Worm (Caenorhabditis elegans) whole organism, L4 larva: Measurements from ENCODE around the gene frm-2.

Source experiments
- F37D6.2 ChIP-seq: sonication (generic microtip); optimal IDR thresholded peaks from 2 replicates; lab custom pipeline; 2016; ENCODE audit warnings: mild to moderate bottlenecking, missing genetic modification characterization, missing compliant biosample characterization
- F44E2.7 ChIP-seq: fragments of 200-800 bp; sonication (Bioruptor generic); IDR thresholded peaks from 2 replicates; pipeline ENCODE4 v2.1.2; 2022; ENCODE audit warnings: missing genetic modification characterization, missing compliant biosample characterization
- T20F7.1 ChIP-seq: fragments of 200-800 bp; sonication (Bioruptor generic); optimal IDR thresholded peaks from 2 replicates; lab custom pipeline; 2018; ENCODE audit warnings: mild to moderate bottlenecking, missing genetic modification characterization, missing compliant biosample characterization
- T26A8.4 ChIP-seq: fragments of 200-800 bp; sonication (Bioruptor generic); IDR thresholded peaks from 2 replicates; pipeline ENCODE4 v1.3.6; 2022; ENCODE audit warnings: missing genetic modification characterization, missing compliant biosample characterization
- Y5F2A.4 ChIP-seq: fragments of 200-800 bp; sonication (Bioruptor generic); optimal IDR thresholded peaks from 2 replicates; lab custom pipeline; 2018; ENCODE audit warnings: mild to moderate bottlenecking, missing genetic modification characterization, missing compliant biosample characterization
- Y75B8A.6 ChIP-seq: fragments of 200-800 bp; sonication (Bioruptor generic); IDR thresholded peaks from 2 replicates; pipeline ENCODE4 v1.3.6; 2022; ENCODE audit warnings: missing genetic modification reagents, missing genetic modification characterization, missing compliant biosample characterization
- ZK337.2 ChIP-seq: fragments of 200-800 bp; sonication (Bioruptor generic); IDR thresholded peaks from 2 replicates; pipeline ENCODE4 v1.3.6; 2022; ENCODE audit warnings: missing genetic modification reagents, missing genetic modification characterization, missing compliant biosample characterization
- aha-1 ChIP-seq: fragments of 150-350 bp; peaks from one replicate; lab custom pipeline; 2014; ENCODE audit warnings: missing biosample characterization, missing genetic modification characterization
- attf-4 ChIP-seq: sonication (generic microtip); optimal IDR thresholded peaks from 3 replicates; lab custom pipeline; 2017; ENCODE audit warnings: missing biosample characterization, missing genetic modification characterization
- ceh-62 ChIP-seq: sonication (generic microtip); optimal IDR thresholded peaks from 2 replicates; lab custom pipeline; 2017; ENCODE audit warnings: missing biosample characterization, missing genetic modification characterization
- daf-16 ChIP-seq, 3 experiments: sonication (generic microtip); optimal IDR thresholded peaks; 2 replicates each; lab custom pipeline; 2016 to 2017; ENCODE audit warnings: missing genetic modification characterization in 3 of 3, missing genetic modification reagents in 3 of 3, mild to moderate bottlenecking in 2 of 3, missing compliant biosample characterization in 2 of 3, missing biosample characterization in 1 of 3, moderate library complexity in 1 of 3
- daf-19 ChIP-seq: fragments of 200-800 bp; sonication (Bioruptor generic); conservative IDR thresholded peaks from 2 replicates; pipeline ENCODE4 v1.3.6; 2022; ENCODE audit warnings: missing genetic modification characterization, missing compliant biosample characterization
- daf-8 ChIP-seq: fragments of 200-800 bp; sonication (Bioruptor generic); IDR thresholded peaks from 2 replicates; pipeline ENCODE4 v1.3.6; 2022; ENCODE audit warnings: missing genetic modification characterization, missing compliant biosample characterization
- dmd-6 ChIP-seq: fragments of 200-800 bp; sonication (Bioruptor generic); IDR thresholded peaks from 2 replicates; pipeline ENCODE4 v1.3.6; 2022; ENCODE audit warnings: missing genetic modification reagents, missing genetic modification characterization, missing compliant biosample characterization
- dmd-9 ChIP-seq: fragments of 200-800 bp; sonication (Bioruptor generic); IDR thresholded peaks from 2 replicates; pipeline ENCODE4 v1.3.6; 2022; ENCODE audit warnings: missing genetic modification reagents, missing genetic modification characterization, missing compliant biosample characterization
- egl-43 ChIP-seq: fragments of 200-800 bp; sonication (Bioruptor generic); IDR thresholded peaks from 2 replicates; pipeline ENCODE4 v1.3.6; 2022; ENCODE audit warnings: missing genetic modification reagents, missing genetic modification characterization, missing compliant biosample characterization
- fos-1 ChIP-seq: fragments of 150-350 bp; optimal IDR thresholded peaks from 2 replicates; lab custom pipeline; 2014; ENCODE audit warnings: missing biosample characterization, missing genetic modification characterization
- hlh-11 ChIP-seq: fragments of 200-800 bp; sonication (Bioruptor generic); optimal IDR thresholded peaks from 2 replicates; lab custom pipeline; 2018; ENCODE audit warnings: mild to moderate bottlenecking, missing genetic modification characterization, missing compliant biosample characterization
- hlh-30 ChIP-seq: sonication (generic microtip); optimal IDR thresholded peaks from 2 replicates; lab custom pipeline; 2017; ENCODE audit warnings: antibody characterized with exemption, mild to moderate bottlenecking, missing genetic modification characterization, missing compliant biosample characterization; ENCODE audit not compliant: insufficient read depth
- hmg-1.1 ChIP-seq: fragments of 200-800 bp; sonication (Bioruptor generic); IDR thresholded peaks from 2 replicates; pipeline ENCODE4 v1.3.6; 2022; ENCODE audit warnings: missing genetic modification reagents, missing genetic modification characterization, missing compliant biosample characterization
- jun-1 ChIP-seq: fragments of 150-350 bp; optimal IDR thresholded peaks from 2 replicates; lab custom pipeline; 2014; ENCODE audit warnings: missing biosample characterization, missing genetic modification reagents, missing genetic modification characterization
- lim-7 ChIP-seq: fragments of 200-800 bp; sonication (Bioruptor generic); IDR thresholded peaks from 2 replicates; pipeline ENCODE4 v1.3.6; 2022; ENCODE audit warnings: missing genetic modification characterization, missing compliant biosample characterization
- lin-13 ChIP-seq: fragments of 150-350 bp; optimal IDR thresholded peaks from 2 replicates; lab custom pipeline; 2014; ENCODE audit warnings: missing biosample characterization, missing genetic modification reagents, missing genetic modification characterization
- lin-15B ChIP-seq: fragments of 150-350 bp; sonication (generic microtip); optimal IDR thresholded peaks from 3 replicates; lab custom pipeline; 2014; ENCODE audit warnings: missing biosample characterization, missing genetic modification characterization
- lin-29 ChIP-seq: fragments of 200-800 bp; sonication (Bioruptor generic); IDR thresholded peaks from 2 replicates; pipeline ENCODE4 v1.3.6; 2022; ENCODE audit warnings: missing genetic modification reagents, missing genetic modification characterization, missing compliant biosample characterization
- lsy-2 ChIP-seq, 2 experiments: fragments of 150-350 bp in 1 of 2; sonication (generic microtip) in 1 of 2; optimal IDR thresholded peaks; 2 replicates each; lab custom pipeline; 2014 to 2017; ENCODE audit warnings: missing biosample characterization in 2 of 2, missing genetic modification characterization in 2 of 2
- mep-1 ChIP-seq: fragments of 150-350 bp; sonication (generic microtip); optimal IDR thresholded peaks from 3 replicates; lab custom pipeline; 2014; ENCODE audit warnings: missing biosample characterization, missing genetic modification characterization
- mes-2 ChIP-seq: sonication (generic microtip); optimal IDR thresholded peaks from 2 replicates; lab custom pipeline; 2016; ENCODE audit warnings: missing genotype, mild to moderate bottlenecking, missing genetic modification characterization, missing compliant biosample characterization; ENCODE audit not compliant: poor library complexity, severe bottlenecking
- mxl-2 ChIP-seq: fragments of 200-800 bp; sonication (Bioruptor generic); conservative IDR thresholded peaks from 2 replicates; pipeline ENCODE4 v1.3.6; 2022; ENCODE audit warnings: missing genetic modification reagents, missing genetic modification characterization, missing compliant biosample characterization
- nhr-102 ChIP-seq: sonication (generic microtip); optimal IDR thresholded peaks from 2 replicates; lab custom pipeline; 2016; ENCODE audit warnings: mild to moderate bottlenecking, missing genetic modification characterization, moderate library complexity, missing compliant biosample characterization
- nhr-111 ChIP-seq: fragments of 200-800 bp; sonication (Bioruptor generic); optimal IDR thresholded peaks from 2 replicates; lab custom pipeline; 2018; ENCODE audit warnings: mild to moderate bottlenecking, missing genetic modification characterization, missing compliant biosample characterization
- nhr-237 ChIP-seq: sonication (generic microtip); optimal IDR thresholded peaks from 2 replicates; lab custom pipeline; 2017; ENCODE audit warnings: missing biosample characterization, missing genetic modification characterization
- nhr-48 ChIP-seq: sonication (generic microtip); optimal IDR thresholded peaks from 2 replicates; lab custom pipeline; 2016; ENCODE audit warnings: mild to moderate bottlenecking, missing genetic modification characterization, missing compliant biosample characterization
- nhr-6 ChIP-seq: fragments of 150-350 bp; optimal IDR thresholded peaks from 2 replicates; lab custom pipeline; 2014; ENCODE audit warnings: missing biosample characterization, missing genetic modification characterization
- nhr-76 ChIP-seq: fragments of 150-350 bp; optimal IDR thresholded peaks from 2 replicates; lab custom pipeline; 2014; ENCODE audit warnings: missing biosample characterization, missing genetic modification characterization
- nhr-77 ChIP-seq: fragments of 150-350 bp; optimal IDR thresholded peaks from 2 replicates; lab custom pipeline; 2014; ENCODE audit warnings: missing biosample characterization, missing genetic modification characterization
- php-3 ChIP-seq: fragments of 200-800 bp; sonication (Bioruptor generic); IDR thresholded peaks from 2 replicates; pipeline ENCODE4 v1.3.6; 2022; ENCODE audit warnings: missing genetic modification reagents, missing genetic modification characterization, missing compliant biosample characterization
- pqm-1 ChIP-seq: sonication (generic microtip); optimal IDR thresholded peaks from 2 replicates; lab custom pipeline; 2017; ENCODE audit warnings: missing biosample characterization, missing genetic modification characterization
- rbr-2 ChIP-seq: sonication (generic microtip); optimal IDR thresholded peaks from 2 replicates; lab custom pipeline; 2016; ENCODE audit warnings: missing genotype, missing genetic modification characterization, missing compliant biosample characterization
- saeg-2 ChIP-seq: fragments of 200-800 bp; sonication (Bioruptor generic); IDR thresholded peaks from 2 replicates; pipeline ENCODE4 v1.3.6; 2022; ENCODE audit warnings: missing genetic modification reagents, missing genetic modification characterization, missing compliant biosample characterization
- spr-1 ChIP-seq: sonication (generic microtip); optimal IDR thresholded peaks from 2 replicates; lab custom pipeline; 2016; ENCODE audit warnings: mild to moderate bottlenecking, missing genetic modification characterization, missing compliant biosample characterization
- unc-39 ChIP-seq: sonication (generic microtip); optimal IDR thresholded peaks from 2 replicates; lab custom pipeline; 2017; ENCODE audit warnings: missing biosample characterization, missing genetic modification characterization
- unc-62 ChIP-seq, 3 experiments: fragments of 150-350 bp in 1 of 3; sonication (generic microtip); optimal IDR thresholded peaks in 2 of 3; peaks in 1 of 3; 1 replicate in 1 of 3; 2 replicates in 2 of 3; lab custom pipeline; 2014 to 2017; ENCODE audit warnings: missing biosample characterization in 3 of 3, missing genetic modification characterization in 3 of 3, missing genetic modification reagents in 3 of 3, missing genotype in 1 of 3
- zag-1 ChIP-seq: fragments of 150-350 bp; optimal IDR thresholded peaks from 2 replicates; lab custom pipeline; 2014; ENCODE audit warnings: missing biosample characterization, missing genetic modification characterization
- zip-2 ChIP-seq: fragments of 150-350 bp; optimal IDR thresholded peaks from 2 replicates; lab custom pipeline; 2014; ENCODE audit warnings: missing biosample characterization, missing genetic modification characterization

The frm-2 gene

DNA sequence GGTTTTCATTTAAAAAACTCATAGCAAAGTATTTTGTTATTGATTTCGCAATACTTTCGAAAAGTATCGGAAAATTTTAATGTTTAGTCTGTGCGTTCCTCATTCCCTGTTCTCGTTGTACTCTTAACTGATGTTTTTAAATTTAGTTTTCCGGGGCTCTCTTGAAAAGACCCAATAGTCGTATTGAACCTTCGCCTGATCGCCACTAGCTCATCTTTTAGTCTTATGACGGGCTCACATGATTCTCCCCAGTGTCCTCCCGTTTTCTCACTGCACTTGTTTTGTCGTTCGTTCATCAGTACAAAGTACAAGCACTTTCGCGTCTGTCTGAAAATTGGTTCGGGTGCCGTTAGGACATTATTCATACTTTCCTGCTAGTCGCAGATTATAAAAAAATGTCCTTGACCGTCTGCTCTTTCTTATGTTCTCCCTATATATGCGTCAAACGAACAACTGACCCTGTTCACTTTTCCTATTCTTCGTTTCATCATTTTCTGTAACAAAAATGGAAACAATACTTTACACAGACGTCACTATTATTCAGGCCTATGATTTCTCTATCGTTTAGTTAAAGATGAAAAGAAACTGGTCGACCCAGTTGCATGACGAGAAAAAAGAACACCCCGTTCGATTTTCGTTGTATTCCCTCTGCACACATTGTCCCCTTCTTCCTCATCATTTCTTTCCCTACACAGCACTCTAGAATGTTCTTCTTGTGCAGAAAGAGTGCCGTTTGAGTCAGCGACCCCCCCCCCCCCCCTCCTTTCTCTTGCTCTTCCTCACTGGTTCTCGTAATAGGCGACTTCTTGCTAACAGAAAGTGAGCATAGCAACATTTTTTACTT is 42.3 kb downstream of the frm-2 start, which contains the start of gene ubq-1 (continued):
- TF ChIP-seq dmd-9 (GFP tag; lab: Robert Waterston, UW) (no peak; the same call in 1 of the 2 replicates), Y75B8A.6 (GFP tag; lab: Robert Waterston, UW) (no peak), daf-19 (no peak), zip-2 (no peak), mxl-2 (GFP tag; lab: Robert Waterston, UW) (no peak), daf-8 (no peak), zag-1 (tag; lab: Kevin White, UChicago) (no peak), daf-16 (GFP tag; optimal IDR thresholded peaks at IDR 0.05; lab: Kevin White, UChicago) (no peak), daf-16 (tag; optimal IDR thresholded peaks at IDR 0.05; lab: Kevin White, UChicago) (peak; percentile 0), unc-39 (tag; lab: Kevin White, UChicago) (no peak), attf-4 (tag; lab: Kevin White, UChicago) (no peak), egl-43 (GFP tag; lab: Robert Waterston, UW) (peak; percentile 37; the same call in 1 of the 2 replicates), hmg-1.1 (no peak), mep-1 (tag; lab: Kevin White, UChicago) (peak; percentile 19), lin-29 (GFP tag; lab: Robert Waterston, UW) (peak; percentile 50; the same call in 1 of the 2 replicates), ceh-62 (tag; lab: Kevin White, UChicago) (no peak), Y5F2A.4 (no peak), unc-62 (GFP tag; optimal IDR thresholded peaks at IDR 0.05 in 1 of 2; lab: Kevin White, UChicago) (peak in 1 of 2 experiments; percentile 96), unc-62 (tag; optimal IDR thresholded peaks at IDR 0.05; lab: Kevin White, UChicago) (no peak), aha-1 (tag; lab: Kevin White, UChicago) (peak; percentile 48), nhr-237 (tag; lab: Kevin White, UChicago) (no peak), lin-13 (GFP tag; lab: Kevin White, UChicago) (no peak), lim-7 (GFP tag; lab: Robert Waterston, UW) (0 out of 2 replicates have a peak, but pooled peaks have one; percentile 42), F44E2.7 (GFP tag; lab: Robert Waterston, UW) (no peak), saeg-2 (GFP tag; lab: Robert Waterston, UW) (no peak), nhr-102 (no peak), lsy-2 (tag; optimal IDR thresholded peaks at IDR 0.05; lab: Kevin White, UChicago) (no peak)
- TF ChIP-seq, all 104 proteins: peak for 17

DNA sequence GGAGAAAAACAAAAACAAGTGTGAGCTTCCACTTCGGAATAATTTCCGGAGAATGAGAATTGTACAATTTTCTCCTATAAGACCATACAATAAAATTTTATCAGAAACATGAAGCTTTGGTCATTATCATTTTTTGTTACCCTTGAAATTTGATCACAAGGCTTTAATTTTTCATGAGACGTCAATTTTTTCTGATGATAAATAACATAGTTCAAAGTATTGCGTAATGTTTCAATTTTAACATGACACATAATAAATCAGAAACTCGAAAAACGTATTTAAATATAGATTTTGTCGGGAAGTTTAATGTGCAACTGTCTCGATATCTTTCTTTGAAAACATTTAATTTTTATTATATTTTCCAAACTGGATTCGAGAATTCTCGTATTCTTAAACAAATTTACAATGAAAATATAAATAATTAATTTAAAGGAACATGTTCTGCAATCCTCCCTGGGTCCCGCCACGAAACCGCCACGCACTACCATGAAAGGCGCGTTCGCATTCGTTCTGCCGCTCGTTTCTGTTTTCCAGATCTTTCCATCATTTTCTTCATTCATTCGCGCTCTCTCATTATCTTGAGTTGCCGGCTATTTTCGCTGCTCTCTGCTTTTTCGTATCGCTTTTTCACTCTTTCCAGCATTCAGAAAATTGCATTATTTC is 43.0 kb downstream of the frm-2 start:
- TF ChIP-seq daf-8 (no peak), nhr-77 (peak; percentile 36), spr-1 (tag; lab: Kevin White, UChicago) (no peak), pqm-1 (tag; lab: Kevin White, UChicago) (peak; percentile 23), aha-1 (tag; lab: Kevin White, UChicago) (no peak), hlh-30 (tag; lab: Kevin White, UChicago) (peak; percentile 67), dmd-9 (GFP tag; lab: Robert Waterston, UW) (no peak), jun-1 (tag; lab: Kevin White, UChicago) (no peak), mes-2 (tag; lab: Kevin White, UChicago) (peak; percentile 27), lim-7 (GFP tag; lab: Robert Waterston, UW) (no peak), nhr-111 (GFP tag; lab: Kevin White, UChicago) (no peak), T20F7.1 (peak; percentile 23), rbr-2 (no peak), dmd-6 (GFP tag; lab: Robert Waterston, UW) (0 out of 2 replicates have a peak, but pooled peaks have one; percentile 33), T26A8.4 (GFP tag; lab: Robert Waterston, UW) (no peak), ZK337.2 (GFP tag; lab: Robert Waterston, UW) (no peak), zip-2 (no peak), nhr-48 (tag; lab: Kevin White, UChicago) (no peak), saeg-2 (GFP tag; lab: Robert Waterston, UW) (no peak), nhr-76 (tag; lab: Kevin White, UChicago) (no peak), php-3 (peak; percentile 78), egl-43 (GFP tag; lab: Robert Waterston, UW) (no peak), lin-29 (GFP tag; lab: Robert Waterston, UW) (no peak), hlh-11 (tag; lab: Kevin White, UChicago) (peak; percentile 24), daf-16 (GFP tag; optimal IDR thresholded peaks at IDR 0.05; lab: Kevin White, UChicago) (no peak), daf-16 (tag; optimal IDR thresholded peaks at IDR 0.05; lab: Kevin White, UChicago) (peak; percentile 78), fos-1 (tag; lab: Kevin White, UChicago) (no peak), lin-15B (no peak), mxl-2 (GFP tag; lab: Robert Waterston, UW) (no peak), F37D6.2 (no peak), nhr-6 (tag; lab: Kevin White, UChicago) (no peak)
